Worm (Caenorhabditis elegans): ENCODE data around the gene F32D8.7.

F32D8.7 gene

DNA sequence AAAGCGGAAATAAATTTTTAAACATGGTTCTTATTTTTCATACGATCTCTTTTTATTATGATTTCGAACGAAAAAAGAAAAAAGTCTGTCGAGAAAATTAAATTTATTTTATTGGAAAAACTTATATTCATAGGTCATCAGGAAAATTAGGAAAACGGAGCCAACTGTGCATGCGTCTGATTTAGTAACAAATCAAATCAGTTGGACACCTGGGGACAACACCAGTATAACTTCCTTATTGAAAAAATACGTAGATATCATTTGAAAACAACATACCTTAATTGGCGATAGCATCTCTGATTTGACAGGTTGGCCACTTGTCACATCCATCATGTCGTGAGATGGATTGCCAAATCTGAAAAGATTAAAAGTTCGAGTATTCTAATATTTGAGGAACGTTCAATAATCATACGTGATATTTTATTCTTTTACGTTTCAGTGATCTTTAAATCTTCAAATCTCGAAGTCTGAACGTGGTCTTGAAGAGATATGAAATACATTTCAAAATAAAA is 37.7 kb upstream of the F32D8.7 start (continued):
- TF ChIP-seq unc-86 (tag; optimal IDR thresholded peaks at IDR 0.05) (no peak), egl-27 (tag; optimal IDR thresholded peaks at IDR 0.05) (no peak), hpl-2 (GFP tag; optimal IDR thresholded peaks at IDR 0.05) (no peak), elt-2 (tag; optimal IDR thresholded peaks at IDR 0.05) (no peak), dsc-1 (tag; optimal IDR thresholded peaks at IDR 0.05) (no peak), nhr-90 (tag; optimal IDR thresholded peaks at IDR 0.05; ENCODE audit: poor library complexity) (no peak), Y116A8C.19 (tag; optimal IDR thresholded peaks at IDR 0.05; ENCODE audit: borderline replicate concordance) (no peak), tlp-1 (tag; optimal IDR thresholded peaks at IDR 0.05) (no peak), alr-1 (tag; optimal IDR thresholded peaks at IDR 0.05; ENCODE audit: borderline replicate concordance) (no peak), fkh-4 (tag; optimal IDR thresholded peaks at IDR 0.05; ENCODE audit: borderline replicate concordance) (no peak), nhr-76 (tag; optimal IDR thresholded peaks at IDR 0.05) (no peak), efl-1 (optimal IDR thresholded peaks at IDR 0.05) (no peak), efl-1 (GFP tag; optimal IDR thresholded peaks at IDR 0.05 in 1 of 2) (peak in 1 of 2 experiments; percentile 12), C16A3.4 (tag; optimal IDR thresholded peaks at IDR 0.05) (no peak), nhr-47 (tag; optimal IDR thresholded peaks at IDR 0.05) (no peak), unc-98 (GFP tag; IDR thresholded peaks at IDR 0.05) (no peak), nhr-237 (tag; optimal IDR thresholded peaks at IDR 0.05) (no peak), C04F5.9 (tag; optimal IDR thresholded peaks at IDR 0.05) (no peak), skn-1 (tag; optimal IDR thresholded peaks at IDR 0.05) (no peak)

DNA sequence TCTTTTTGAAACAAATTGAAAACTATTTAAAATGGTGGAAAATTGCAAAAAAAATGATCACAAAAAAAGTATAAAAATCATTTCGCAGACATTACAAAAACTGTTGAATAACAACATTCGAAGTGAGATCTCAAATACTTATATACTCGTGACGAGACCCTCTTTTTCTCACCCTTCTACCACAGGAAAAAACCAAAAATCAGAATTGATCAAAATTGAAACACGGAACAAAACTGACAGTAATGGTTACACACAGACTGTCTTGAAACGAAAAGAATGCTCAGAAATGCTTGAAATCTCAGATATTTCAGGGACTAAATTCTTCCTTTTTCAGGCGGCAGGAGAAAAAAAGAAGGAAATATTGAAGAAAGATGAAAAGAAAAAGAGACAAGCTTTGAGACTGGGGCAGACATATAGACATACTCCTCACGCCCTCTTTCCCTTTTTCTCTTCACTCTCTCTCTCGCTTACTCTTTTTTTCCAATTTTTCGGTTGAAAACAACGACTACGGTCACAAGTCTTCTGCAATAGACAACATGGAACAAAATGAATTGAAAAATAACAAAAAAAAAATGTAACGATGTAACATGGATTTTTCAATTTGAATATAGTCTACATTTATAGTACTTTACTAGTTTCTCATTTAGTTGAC is 36.5 kb upstream of the F32D8.7 start:
- TF ChIP-seq nhr-76 (tag; optimal IDR thresholded peaks at IDR 0.05) (no peak), lin-14 (GFP tag; optimal IDR thresholded peaks at IDR 0.05) (peak; percentile 80), ets-5 (GFP tag; IDR thresholded peaks at IDR 0.05) (no peak), mep-1 (tag; optimal IDR thresholded peaks at IDR 0.05) (peak; percentile 56), lin-35 (GFP tag; optimal IDR thresholded peaks at IDR 0.05) (peak; percentile 16 to 31), lsy-2 (tag; optimal IDR thresholded peaks at IDR 0.05) (peak in 1 of 2 experiments; percentile 60), blmp-1 (tag; optimal IDR thresholded peaks at IDR 0.05) (peak; percentile 81), nhr-20 (tag; optimal IDR thresholded peaks at IDR 0.05) (peak; percentile 38), fkh-8 (tag; optimal IDR thresholded peaks at IDR 0.05) (peak; percentile 2), nhr-85 (tag) (peak; percentile 73), nhr-71 (tag; optimal IDR thresholded peaks at IDR 0.05) (peak; percentile 41), hpl-2 (GFP tag; optimal IDR thresholded peaks at IDR 0.05) (no peak), mdl-1 (tag; optimal IDR thresholded peaks at IDR 0.05) (peak in 1 of 2 experiments; percentile 46), efl-1 (optimal IDR thresholded peaks at IDR 0.05) (no peak), efl-1 (GFP tag; optimal IDR thresholded peaks at IDR 0.05 in 1 of 2) (peak in 1 of 2 experiments; percentile 90), ceh-82 (tag; optimal IDR thresholded peaks at IDR 0.05) (peak in 1 of 3 experiments; percentile 29), snu-23 (GFP tag; optimal IDR thresholded peaks at IDR 0.05) (peak; percentile 50)

DNA sequence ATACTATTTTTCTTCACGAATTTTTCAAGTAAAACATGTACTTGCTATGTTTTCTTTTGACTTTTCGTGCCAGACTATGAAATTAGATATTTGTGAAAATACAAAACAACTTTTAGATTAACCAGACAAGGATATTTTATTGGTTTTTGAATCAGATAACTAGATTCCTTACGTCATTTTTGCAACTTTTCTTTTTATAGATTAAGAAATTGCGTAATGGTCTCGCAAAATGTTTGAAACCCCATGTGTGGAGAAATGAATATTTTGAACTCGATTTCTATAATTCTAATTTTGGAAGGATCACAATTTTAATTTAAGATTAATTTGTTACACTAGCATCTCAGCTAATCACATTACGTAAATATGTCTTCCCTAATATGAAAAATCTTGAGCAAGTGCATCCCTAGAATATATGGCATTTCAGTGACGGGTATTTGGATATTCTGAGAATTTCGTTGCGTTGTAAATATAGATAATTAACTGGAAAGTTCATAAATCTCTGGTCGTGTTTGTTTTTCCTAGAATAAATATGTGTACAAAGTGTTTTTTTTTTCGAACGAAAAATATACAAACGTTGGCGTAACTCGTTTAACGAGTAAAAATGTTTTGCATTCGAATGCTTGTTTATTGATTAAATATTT is 35.7 kb upstream of the F32D8.7 start:
- no peak for TF ChIP-seq fkh-10 (GFP tag; optimal IDR thresholded peaks at IDR 0.05)
- TF ChIP-seq nhr-11 (tag; optimal IDR thresholded peaks at IDR 0.05) = peak; percentile 9
- peak; percentile 99 for TF ChIP-seq dsc-1 (tag; optimal IDR thresholded peaks at IDR 0.05)
- TF ChIP-seq unc-130 (tag; optimal IDR thresholded peaks at IDR 0.05) = no peak
- peak; percentile 27 for TF ChIP-seq sox-4 (tag; optimal IDR thresholded peaks at IDR 0.05)
- peak; percentile 81 for TF ChIP-seq fkh-8 (tag; optimal IDR thresholded peaks at IDR 0.05)
- peak; percentile 76 for TF ChIP-seq nhr-47 (tag; optimal IDR thresholded peaks at IDR 0.05)
- peak; percentile 1 for TF ChIP-seq nhr-20 (tag; optimal IDR thresholded peaks at IDR 0.05)
- peak; percentile 71 for TF ChIP-seq nhr-71 (tag; optimal IDR thresholded peaks at IDR 0.05)
- peak; percentile 75 for TF ChIP-seq pax-3 (tag; optimal IDR thresholded peaks at IDR 0.05)
- TF ChIP-seq irx-1 (tag; optimal IDR thresholded peaks at IDR 0.05) = no peak
- TF ChIP-seq jun-1 (tag; optimal IDR thresholded peaks at IDR 0.05) = no peak
- peak; percentile 40 for TF ChIP-seq lin-14 (GFP tag; optimal IDR thresholded peaks at IDR 0.05)
- TF ChIP-seq egl-13 (tag; optimal IDR thresholded peaks at IDR 0.05) = peak; percentile 70
